Fruit fly (Drosophila melanogaster): ENCODE data around the gene CG32453.
A peak's percentile ranks its signal among the peaks of the same experiment; 100 is the strongest.

The CG32453 gene

DNA sequence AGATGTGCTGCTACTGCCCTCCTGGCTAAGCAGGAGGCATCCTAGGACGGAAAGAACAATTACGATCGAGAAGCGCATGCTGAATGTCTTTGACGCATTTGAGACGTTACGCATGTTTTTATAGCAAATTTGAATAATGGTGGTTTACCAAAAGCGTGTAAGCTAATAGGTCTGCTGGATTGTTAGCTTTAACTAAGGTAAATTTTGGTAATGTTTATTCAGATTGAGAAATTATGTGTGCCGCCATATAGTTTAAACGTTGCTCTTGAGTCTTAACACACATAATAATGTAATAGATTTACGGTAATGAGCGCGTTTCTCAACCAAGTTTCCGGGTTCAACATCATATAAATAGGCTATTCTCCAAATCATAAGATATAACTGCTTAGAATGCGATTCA, 3.3 kb upstream of the CG32453 start, which contains the start of the genes CG12546 and CG14453:
Gene CG12546 (minus strand): TSS at position 101 of the 400 bp plus-strand sequence.
Gene CG14453 (plus strand): TSS at position 372 of the 400 bp plus-strand sequence.
- TF ChIP-seq aop (GFP tag; IDR thresholded peaks at IDR 0.05) (no peak), her (GFP tag; optimal IDR thresholded peaks at IDR 0.05) (no peak), Atf-2 (GFP tag; optimal IDR thresholded peaks at IDR 0.05) (no peak), kah (GFP tag; optimal IDR thresholded peaks at IDR 0.05) (no peak), Oli (tag; optimal IDR thresholded peaks at IDR 0.05) (no peak), CG10274 (GFP tag; optimal IDR thresholded peaks at IDR 0.05) (no peak), NFAT (GFP tag; IDR thresholded peaks at IDR 0.05) (no peak), crp (GFP tag; optimal IDR thresholded peaks at IDR 0.05) (no peak), CG32532 (GFP tag; IDR thresholded peaks at IDR 0.05) (no peak), psq (GFP tag; optimal IDR thresholded peaks at IDR 0.05) (no peak), CG9437 (GFP tag; optimal IDR thresholded peaks at IDR 0.05) (no peak), crc (GFP tag; optimal IDR thresholded peaks at IDR 0.05) (no peak), C15 (GFP tag; IDR thresholded peaks at IDR 0.05) (no peak), Doc3 (GFP tag; IDR thresholded peaks at IDR 0.05; ENCODE audit: partially characterized antibody) (no peak), Optix (GFP tag; IDR thresholded peaks at IDR 0.05) (no peak), CG10462 (GFP tag; optimal IDR thresholded peaks at IDR 0.05) (no peak), nmo (GFP tag; optimal IDR thresholded peaks at IDR 0.05) (no peak)

- TF ChIP-seq CG3407 (GFP tag; optimal IDR thresholded peaks at IDR 0.05) (no peak), lab (GFP tag; optimal IDR thresholded peaks at IDR 0.05) (no peak), en (GFP tag; optimal IDR thresholded peaks at IDR 0.05) (no peak), grn (GFP tag; optimal IDR thresholded peaks at IDR 0.05) (no peak), CG17385 (GFP tag; optimal IDR thresholded peaks at IDR 0.05) (no peak), sug (tag; optimal IDR thresholded peaks at IDR 0.05) (no peak), TFAM (GFP tag; optimal IDR thresholded peaks at IDR 0.05) (no peak), CG3838 (GFP tag; optimal IDR thresholded peaks at IDR 0.05) (no peak), CG6689 (GFP tag; IDR thresholded peaks at IDR 0.05) (no peak), CG1792 (GFP tag; optimal IDR thresholded peaks at IDR 0.05) (no peak), Jarid2 (GFP tag; optimal IDR thresholded peaks at IDR 0.05) (no peak), NC2β (GFP tag; optimal IDR thresholded peaks at IDR 0.05) (no peak), gro (GFP tag; optimal IDR thresholded peaks at IDR 0.05) (no peak), CG10147 (GFP tag; optimal IDR thresholded peaks at IDR 0.05) (no peak), tll (GFP tag; optimal IDR thresholded peaks at IDR 0.05) (no peak), CG31441 (GFP tag; IDR thresholded peaks at IDR 0.05) (no peak), CG4617 (GFP tag; optimal IDR thresholded peaks at IDR 0.05; ENCODE audit: borderline replicate concordance) (no peak), slbo (GFP tag; IDR thresholded peaks at IDR 0.05) (no peak)
Measured at dm6 chr3L:22695653-22696052, 1.4 kb upstream of the CG32453 start, which contains the start of gene CG14452. TSS of gene CG14452 (plus strand) at chr3L:22695953.

DNA sequence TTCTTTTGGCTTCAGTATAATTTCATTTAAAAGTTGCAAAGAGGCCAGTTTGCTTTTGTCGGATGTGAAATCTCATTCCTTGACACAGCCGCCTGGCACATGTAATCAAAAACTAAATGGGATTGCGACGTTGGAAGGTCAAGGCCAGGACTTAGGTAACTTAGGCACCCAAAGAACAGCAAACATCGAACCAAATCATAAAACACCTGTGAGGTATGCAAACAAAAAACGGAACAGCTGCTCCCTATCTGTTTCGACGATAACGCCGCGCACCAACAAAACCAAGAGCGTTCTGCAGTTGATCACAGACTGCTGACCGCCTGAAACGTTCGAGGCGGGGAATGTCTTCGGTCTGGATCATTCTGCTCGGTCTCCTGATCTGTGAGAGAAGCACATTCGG, 2.1 kb downstream of the CG32453 start, which contains the start of gene CG45116:
Gene CG45116 (plus strand): TSS at position 301 of the 400 bp plus-strand sequence.
- TF ChIP-seq eve (GFP tag; optimal IDR thresholded peaks at IDR 0.05) (no peak), hb (GFP tag; IDR thresholded peaks at IDR 0.05; ENCODE audit: partially characterized antibody) (no peak), Vsx1 (GFP tag; optimal IDR thresholded peaks at IDR 0.05) (no peak), psq (GFP tag; optimal IDR thresholded peaks at IDR 0.05) (no peak), CG3838 (GFP tag; optimal IDR thresholded peaks at IDR 0.05) (no peak), CG13123 (GFP tag; optimal IDR thresholded peaks at IDR 0.05) (no peak), tll (GFP tag; optimal IDR thresholded peaks at IDR 0.05) (peak in 1 of 2 experiments; percentile 18), CG2199 (GFP tag; IDR thresholded peaks at IDR 0.05) (0 out of 3 replicates have a peak, but pooled peaks have one; percentile 34), ac (GFP tag; optimal IDR thresholded peaks at IDR 0.05) (peak; percentile 37), twi (tag; optimal IDR thresholded peaks at IDR 0.05) (peak; percentile 58)
